Worm (Caenorhabditis elegans) whole organism, young adult: Measurements from ENCODE around the gene Y37E11AR.7.
A peak's percentile ranks its signal among the peaks of the same experiment; 100 is the strongest.

ENCODE experiments used
- F49E8.2 ChIP-seq: sonication (generic microtip); optimal IDR thresholded peaks from 3 replicates; lab custom pipeline; 2017; ENCODE audit warnings: missing genetic modification characterization, mild to moderate bottlenecking, missing compliant biosample characterization, antibody characterized with exemption, moderate library complexity; ENCODE audit not compliant: insufficient read depth
- T07F8.4 ChIP-seq: sonication (generic microtip); optimal IDR thresholded peaks from 2 replicates; lab custom pipeline; 2016; ENCODE audit warnings: mild to moderate bottlenecking, missing genetic modification characterization, moderate library complexity, missing compliant biosample characterization
- Y67H2A.10 ChIP-seq: fragments of 200-800 bp; sonication (Bioruptor generic); conservative IDR thresholded peaks from 2 replicates; pipeline ENCODE4 v1.3.6; 2022; ENCODE audit warnings: missing genetic modification reagents, missing genetic modification characterization, missing compliant biosample characterization
- akir-1 ChIP-seq: fragments of 200-800 bp; sonication (Bioruptor generic); optimal IDR thresholded peaks from 2 replicates; lab custom pipeline; 2018; ENCODE audit warnings: mild to moderate bottlenecking, missing genetic modification characterization, moderate library complexity, missing compliant biosample characterization
- athp-1 ChIP-seq: sonication (generic microtip); optimal IDR thresholded peaks from 2 replicates; lab custom pipeline; 2017; ENCODE audit warnings: mild to moderate bottlenecking, missing genetic modification characterization, missing compliant biosample characterization
- attf-5 ChIP-seq: fragments of 200-800 bp; sonication (Bioruptor generic); optimal IDR thresholded peaks from 2 replicates; lab custom pipeline; 2018; ENCODE audit warnings: mild to moderate bottlenecking, missing genetic modification characterization, missing compliant biosample characterization
- bed-2 ChIP-seq: fragments of 200-800 bp; sonication (Bioruptor generic); IDR thresholded peaks from 2 replicates; pipeline ENCODE4 v1.3.6; 2022; ENCODE audit warnings: missing genetic modification reagents, missing genetic modification characterization, missing compliant biosample characterization
- cebp-1 ChIP-seq, 2 experiments: fragments of 200-800 bp in 1 of 2; sonication (Bioruptor generic) in 1 of 2; sonication (generic microtip) in 1 of 2; IDR thresholded peaks in 1 of 2; optimal IDR thresholded peaks in 1 of 2; 2 replicates each; pipeline versions ENCODE4 v1.3.6 to Lab custom; 2017 to 2022; ENCODE audit warnings: missing compliant biosample characterization in 2 of 2, missing genetic modification characterization in 2 of 2, mild to moderate bottlenecking in 1 of 2, missing genetic modification reagents in 1 of 2, moderate library complexity in 1 of 2
- ceh-100 ChIP-seq: fragments of 200-800 bp; sonication (Bioruptor generic); IDR thresholded peaks from 2 replicates; pipeline ENCODE4 v1.3.6; 2022; ENCODE audit warnings: missing genetic modification reagents, missing genetic modification characterization, missing compliant biosample characterization
- dox-1 ChIP-seq: fragments of 200-800 bp; sonication (Bioruptor generic); IDR thresholded peaks from 2 replicates; pipeline ENCODE4 v1.3.6; 2022; ENCODE audit warnings: missing genetic modification reagents, missing genetic modification characterization, missing compliant biosample characterization
- dpl-1 ChIP-seq: fragments of 150-350 bp; optimal IDR thresholded peaks from 2 replicates; lab custom pipeline; 2014; ENCODE audit warnings: missing biosample characterization, missing genetic modification reagents, missing genetic modification characterization
- egl-18 ChIP-seq: fragments of 200-800 bp; sonication (Bioruptor generic); IDR thresholded peaks from 2 replicates; pipeline ENCODE4 v1.3.6; 2022; ENCODE audit warnings: missing genetic modification reagents, missing genetic modification characterization, missing compliant biosample characterization
- egrh-3 ChIP-seq: fragments of 200-800 bp; sonication (Bioruptor generic); IDR thresholded peaks from 2 replicates; pipeline ENCODE4 v1.3.6; 2022; ENCODE audit warnings: missing genetic modification reagents, missing genetic modification characterization, missing compliant biosample characterization
- ets-4 ChIP-seq: fragments of 200-800 bp; sonication (Bioruptor generic); optimal IDR thresholded peaks from 2 replicates; lab custom pipeline; 2018; ENCODE audit warnings: mild to moderate bottlenecking, missing genetic modification characterization, missing compliant biosample characterization
- hmg-20 ChIP-seq: fragments of 200-800 bp; sonication (Bioruptor generic); IDR thresholded peaks from 2 replicates; pipeline ENCODE4 v1.3.6; 2022; ENCODE audit warnings: missing genetic modification reagents, missing genetic modification characterization, missing compliant biosample characterization
- hsf-1 ChIP-seq: fragments of 200-800 bp; sonication (Bioruptor generic); IDR thresholded peaks from 2 replicates; pipeline ENCODE4 v1.3.6; 2022; ENCODE audit warnings: missing genetic modification reagents, missing genetic modification characterization, missing compliant biosample characterization
- lsl-1 ChIP-seq: fragments of 200-800 bp; sonication (Bioruptor generic); optimal IDR thresholded peaks from 2 replicates; lab custom pipeline; 2018; ENCODE audit warnings: mild to moderate bottlenecking, missing genetic modification characterization, moderate library complexity, missing compliant biosample characterization
- madf-3 ChIP-seq: fragments of 200-800 bp; sonication (Bioruptor generic); IDR thresholded peaks from 2 replicates; pipeline ENCODE4 v1.3.6; 2022; ENCODE audit warnings: missing genetic modification reagents, missing genetic modification characterization, missing compliant biosample characterization
- madf-6 ChIP-seq: fragments of 200-800 bp; sonication (Bioruptor generic); IDR thresholded peaks from 2 replicates; pipeline ENCODE4 v1.3.6; 2022; ENCODE audit warnings: missing genetic modification reagents, missing genetic modification characterization, missing compliant biosample characterization
- mcd-1 ChIP-seq: fragments of 200-800 bp; sonication (Bioruptor generic); IDR thresholded peaks from 2 replicates; pipeline ENCODE4 v1.3.6; 2022; ENCODE audit warnings: missing genetic modification reagents, missing genetic modification characterization, missing compliant biosample characterization
- mxl-1 ChIP-seq: sonication (generic microtip); optimal IDR thresholded peaks from 2 replicates; lab custom pipeline; 2016; ENCODE audit warnings: missing genetic modification characterization, missing compliant biosample characterization
- nfya-1 ChIP-seq: sonication (generic microtip); optimal IDR thresholded peaks from 2 replicates; lab custom pipeline; 2017; ENCODE audit warnings: antibody characterized with exemption, missing compliant biosample characterization, missing genetic modification characterization, borderline replicate concordance; ENCODE audit not compliant: insufficient read depth
- nhr-120 ChIP-seq: fragments of 200-800 bp; sonication (Bioruptor generic); IDR thresholded peaks from 2 replicates; pipeline ENCODE4 v1.3.6; 2022; ENCODE audit warnings: missing genetic modification characterization, missing compliant biosample characterization
- nhr-80 ChIP-seq: sonication (generic microtip); optimal IDR thresholded peaks from 2 replicates; lab custom pipeline; 2016; ENCODE audit warnings: missing genetic modification characterization, missing compliant biosample characterization
- nhr-90 ChIP-seq: sonication (generic microtip); optimal IDR thresholded peaks from 2 replicates; lab custom pipeline; 2016; ENCODE audit warnings: missing genotype, mild to moderate bottlenecking, missing genetic modification characterization, missing compliant biosample characterization
- pbrm-1 ChIP-seq: fragments of 200-800 bp; sonication (Bioruptor generic); IDR thresholded peaks from 2 replicates; pipeline ENCODE4 v1.3.6; 2022; ENCODE audit warnings: missing genetic modification reagents, missing genetic modification characterization, missing compliant biosample characterization
- pha-4 ChIP-seq: fragments of 150-350 bp; sonication (generic microtip); optimal IDR thresholded peaks from 2 replicates; lab custom pipeline; 2014; ENCODE audit warnings: missing biosample characterization, missing genetic modification reagents, missing genetic modification characterization
- rcor-1 ChIP-seq: fragments of 200-800 bp; sonication (Bioruptor generic); IDR thresholded peaks from 2 replicates; pipeline ENCODE4 v1.3.6; 2022; ENCODE audit warnings: missing genetic modification reagents, missing genetic modification characterization, missing compliant biosample characterization
- repo-1 ChIP-seq: sonication (generic microtip); optimal IDR thresholded peaks from 2 replicates; lab custom pipeline; 2017; ENCODE audit warnings: mild to moderate bottlenecking, missing genetic modification characterization, missing compliant biosample characterization
- sea-2 ChIP-seq: fragments of 200-800 bp; sonication (Bioruptor generic); IDR thresholded peaks from 2 replicates; pipeline ENCODE4 v1.3.6; 2022; ENCODE audit warnings: missing genetic modification characterization, missing compliant biosample characterization
- snpc-1.1 ChIP-seq: sonication (generic microtip); optimal IDR thresholded peaks from 2 replicates; lab custom pipeline; 2017; ENCODE audit warnings: missing genetic modification characterization, mild to moderate bottlenecking, missing compliant biosample characterization, antibody characterized with exemption, moderate library complexity, missing genotype, missing genetic modification reagents; ENCODE audit not compliant: insufficient read depth
- snpc-4 ChIP-seq, 5 experiments: fragments of 150-350 bp in 1 of 5; sonication (generic microtip) in 4 of 5; optimal IDR thresholded peaks; 2 replicates each; lab custom pipeline; 2014 to 2018; ENCODE audit warnings: missing genetic modification characterization in 5 of 5, missing biosample characterization in 3 of 5, antibody characterized with exemption in 2 of 5, mild to moderate bottlenecking in 2 of 5, missing compliant biosample characterization in 2 of 5, missing genotype in 2 of 5, moderate library complexity in 2 of 5, missing genetic modification reagents in 1 of 5
- sptf-2 ChIP-seq: fragments of 200-800 bp; sonication (Bioruptor generic); optimal IDR thresholded peaks from 2 replicates; lab custom pipeline; 2018; ENCODE audit warnings: mild to moderate bottlenecking, missing genetic modification characterization, missing compliant biosample characterization
- tbp1 ChIP-seq: fragments of 200-800 bp; sonication (Bioruptor generic); optimal IDR thresholded peaks from 2 replicates; lab custom pipeline; 2018; ENCODE audit warnings: mild to moderate bottlenecking, missing genetic modification characterization, missing compliant biosample characterization
- tlf-1 ChIP-seq: fragments of 200-800 bp; sonication (Bioruptor generic); optimal IDR thresholded peaks from 2 replicates; lab custom pipeline; 2018; ENCODE audit warnings: mild to moderate bottlenecking, missing genetic modification characterization, missing compliant biosample characterization
- xnd-1 ChIP-seq: sonication (generic microtip); optimal IDR thresholded peaks from 2 replicates; lab custom pipeline; 2016; ENCODE audit warnings: missing genotype, missing genetic modification reagents, missing genetic modification characterization, missing compliant biosample characterization
- zfh-2 ChIP-seq: fragments of 200-800 bp; sonication (Bioruptor generic); conservative IDR thresholded peaks from 2 replicates; pipeline ENCODE4 v1.3.6; 2022; ENCODE audit warnings: missing genetic modification reagents, missing genetic modification characterization, missing compliant biosample characterization
- ztf-25 ChIP-seq: fragments of 200-800 bp; sonication (Bioruptor generic); IDR thresholded peaks from 2 replicates; pipeline ENCODE4 v1.3.6; 2022; ENCODE audit warnings: missing genetic modification reagents, missing genetic modification characterization, missing compliant biosample characterization
- ztf-3 ChIP-seq: fragments of 200-800 bp; sonication (Bioruptor generic); optimal IDR thresholded peaks from 2 replicates; lab custom pipeline; 2018; ENCODE audit warnings: mild to moderate bottlenecking, missing genetic modification characterization, missing compliant biosample characterization

Gene Y37E11AR.7

ce11 chrIV:3736244-3736643 lies 19.0 kb downstream of the Y37E11AR.7 start:
- TF ChIP-seq madf-3 (GFP tag; lab: Robert Waterston, UW) (0 out of 2 replicates have a peak, but pooled peaks have one; percentile 17), tlf-1 (GFP tag; lab: Kevin White, UChicago) (no peak), nhr-120 (no peak), zfh-2 (GFP tag; lab: Robert Waterston, UW) (peak; percentile 60; the same call in 1 of the 2 replicates), ztf-3 (GFP tag; lab: Kevin White, UChicago) (no peak), hsf-1 (GFP tag; lab: Robert Waterston, UW) (no peak)
- TF ChIP-seq, all 124 proteins: peak for 2

- TF ChIP-seq madf-3 (GFP tag; lab: Robert Waterston, UW) = no peak
- TF ChIP-seq sptf-2 = no peak
- no peak for TF ChIP-seq snpc-4 (GFP tag; optimal IDR thresholded peaks at IDR 0.05; lab: Kevin White, UChicago)
- TF ChIP-seq snpc-4 (tag; optimal IDR thresholded peaks at IDR 0.05; lab: Kevin White, UChicago) = no peak
- TF ChIP-seq lsl-1 (GFP tag; lab: Kevin White, UChicago) = no peak
- no peak for TF ChIP-seq T07F8.4
- TF ChIP-seq Y67H2A.10 (GFP tag; lab: Robert Waterston, UW) = no peak
- TF ChIP-seq snpc-1.1 (tag; lab: Kevin White, UChicago) = no peak
- TF ChIP-seq ets-4 (GFP tag; lab: Kevin White, UChicago) = no peak
- TF ChIP-seq xnd-1 (tag; lab: Kevin White, UChicago) = no peak
- TF ChIP-seq hmg-20 (GFP tag; lab: Robert Waterston, UW) = no peak
- TF ChIP-seq mcd-1 (GFP tag; lab: Robert Waterston, UW) = no peak
- no peak for TF ChIP-seq mxl-1 (tag; lab: Kevin White, UChicago)
- TF ChIP-seq ztf-25 (GFP tag; lab: Robert Waterston, UW) = no peak
- TF ChIP-seq nhr-80 (tag; lab: Kevin White, UChicago) = no peak
- no peak for TF ChIP-seq sea-2
- no peak for TF ChIP-seq bed-2 (GFP tag; lab: Robert Waterston, UW)
These were observed 22.0 kb downstream of the Y37E11AR.7 start for ce11 chrIV:3733287-3733686.

ce11 chrIV:3731430-3731829 lies 23.8 kb downstream of the Y37E11AR.7 start:
- TF ChIP-seq attf-5 (GFP tag; lab: Kevin White, UChicago) (no peak), egl-18 (GFP tag; lab: Robert Waterston, UW) (no peak), bed-2 (GFP tag; lab: Robert Waterston, UW) (no peak), nfya-1 (tag; lab: Kevin White, UChicago) (no peak), pha-4 (tag; lab: Kevin White, UChicago) (no peak), zfh-2 (GFP tag; lab: Robert Waterston, UW) (peak; percentile 81), egrh-3 (peak; percentile 20; the same call in 1 of the 2 replicates), nhr-120 (0 out of 2 replicates have a peak, but pooled peaks have one; percentile 48)

ce11 chrIV:3725845-3726244 lies 29.4 kb downstream of the Y37E11AR.7 start, which contains the start of gene smgl-2:
Gene smgl-2, plus strand, starts transcription at chrIV:3726164.
- TF ChIP-seq lsl-1 (GFP tag; lab: Kevin White, UChicago) (peak; percentile 12), snpc-4 (GFP tag; optimal IDR thresholded peaks at IDR 0.05; lab: Kevin White, UChicago) (no peak), snpc-4 (tag; optimal IDR thresholded peaks at IDR 0.05; lab: Kevin White, UChicago) (peak in 2 of 4 experiments; percentile 40 to 48), mxl-1 (tag; lab: Kevin White, UChicago) (no peak), rcor-1 (GFP tag; lab: Robert Waterston, UW) (0 out of 2 replicates have a peak, but pooled peaks have one; percentile 28), F49E8.2 (no peak), attf-5 (GFP tag; lab: Kevin White, UChicago) (peak; percentile 84), dpl-1 (GFP tag; lab: Kevin White, UChicago) (peak; percentile 30), nhr-90 (no peak), pbrm-1 (peak; percentile 68; the same call in 1 of the 2 replicates), dox-1 (peak; percentile 37; the same call in 1 of the 2 replicates), cebp-1 (GFP tag; IDR thresholded peaks at IDR 0.05; lab: Robert Waterston, UW) (no peak), cebp-1 (tag; optimal IDR thresholded peaks at IDR 0.05; lab: Kevin White, UChicago) (peak; percentile 37), athp-1 (tag; lab: Kevin White, UChicago) (peak; percentile 43), mcd-1 (GFP tag; lab: Robert Waterston, UW) (peak; percentile 75), akir-1 (GFP tag; lab: Kevin White, UChicago) (no peak), nhr-80 (tag; lab: Kevin White, UChicago) (no peak), Y67H2A.10 (GFP tag; lab: Robert Waterston, UW) (no peak), ztf-25 (GFP tag; lab: Robert Waterston, UW) (no peak), madf-6 (GFP tag; lab: Robert Waterston, UW) (peak; percentile 40; the same call in 1 of the 2 replicates), ceh-100 (GFP tag; lab: Robert Waterston, UW) (no peak), tlf-1 (GFP tag; lab: Kevin White, UChicago) (no peak), tbp1 (GFP tag; lab: Kevin White, UChicago) (peak; percentile 40), ztf-3 (GFP tag; lab: Kevin White, UChicago) (no peak), repo-1 (tag; lab: Kevin White, UChicago) (no peak)
